Worm (Caenorhabditis elegans) whole organism, late embryonic: ENCODE measurements around the gene C06G1.1.

Experiments
- T23F11.4 ChIP-seq: fragments of 200-800 bp; sonication (Bioruptor generic); optimal IDR thresholded peaks from 2 replicates; lab custom pipeline; 2018; ENCODE audit warnings: mild to moderate bottlenecking, missing genetic modification characterization, missing compliant biosample characterization
- nfya-1 ChIP-seq: sonication (generic microtip); optimal IDR thresholded peaks from 2 replicates; lab custom pipeline; 2017; ENCODE audit warnings: missing genetic modification characterization, mild to moderate bottlenecking, missing compliant biosample characterization, antibody characterized with exemption, moderate library complexity
- zip-5 ChIP-seq: sonication (generic microtip); optimal IDR thresholded peaks from 2 replicates; lab custom pipeline; 2016; ENCODE audit warnings: missing genetic modification characterization, missing compliant biosample characterization

ce11 chrX:16590230-16590629 is 42.9 kb upstream of the C06G1.1 start:
- TF ChIP-seq nfya-1 (tag; lab: Kevin White, UChicago): no peak
- no peak for TF ChIP-seq zip-5 (tag; lab: Kevin White, UChicago)
- no peak for TF ChIP-seq T23F11.4 (GFP tag; lab: Kevin White, UChicago)
